Worm (Caenorhabditis elegans): ENCODE results near the gene smi-1.
"Not testable (repeated sequence)": the region's sequence is repeated elsewhere in the genome, so short reads cannot be mapped to it uniquely, and the experiment has no call there.

- TF ChIP-seq madf-2 (tag; optimal IDR thresholded peaks at IDR 0.05); pqm-1 (tag; optimal IDR thresholded peaks at IDR 0.05); K02D7.2 (tag; optimal IDR thresholded peaks at IDR 0.05); ref-2 (tag; optimal IDR thresholded peaks at IDR 0.05); tbx-7 (tag; optimal IDR thresholded peaks at IDR 0.05); mec-3 (tag; optimal IDR thresholded peaks at IDR 0.05; ENCODE audit: borderline replicate concordance): not testable (repeated sequence)
Observed at ce11 chrIII:1892147-1892546, 14.0 kb downstream of the smi-1 start.

Measured in whole organism, late embryonic.